Fruit fly (Drosophila melanogaster): ENCODE measurements around the gene Arts.

Arts gene

DNA sequence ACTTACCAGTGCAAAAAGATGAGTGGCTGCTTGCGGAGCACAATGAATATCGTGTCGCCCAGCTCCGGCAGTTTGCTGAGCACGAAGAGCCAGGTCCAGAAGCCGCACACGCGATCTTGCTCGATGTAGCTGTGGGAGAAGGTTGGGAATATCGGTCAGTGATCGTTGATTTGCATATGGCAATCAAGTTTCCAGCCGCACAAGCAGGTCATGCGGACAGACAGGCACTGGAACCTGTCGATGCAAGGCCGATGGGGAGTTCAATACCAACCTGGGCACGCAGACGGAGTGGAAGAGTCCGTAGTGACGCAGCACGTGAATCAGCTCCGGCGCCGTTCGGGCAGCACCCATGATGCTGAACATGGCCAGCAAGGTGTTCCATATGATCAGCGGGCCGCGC, 48.5 kb downstream of the Arts start (continued):
- TF ChIP-seq Neu2 (GFP tag; optimal IDR thresholded peaks at IDR 0.05; ENCODE audit: borderline replicate concordance) (no peak), Sry-β (GFP tag; optimal IDR thresholded peaks at IDR 0.05) (no peak), vvl (GFP tag; IDR thresholded peaks at IDR 0.05) (peak; percentile 18; the same call in 1 of the 2 replicates), her (GFP tag; optimal IDR thresholded peaks at IDR 0.05) (no peak), nerfin-1 (tag; optimal IDR thresholded peaks at IDR 0.05) (no peak), gsb-n (tag; optimal IDR thresholded peaks at IDR 0.05) (no peak), B-H1 (GFP tag; IDR thresholded peaks at IDR 0.05) (no peak), CG4424 (GFP tag; optimal IDR thresholded peaks at IDR 0.05) (no peak), CG12236 (GFP tag; optimal IDR thresholded peaks at IDR 0.05) (no peak), CG6683 (GFP tag; optimal IDR thresholded peaks at IDR 0.05) (no peak), sim (GFP tag; IDR thresholded peaks at IDR 0.05) (no peak), ems (GFP tag; optimal IDR thresholded peaks at IDR 0.05) (no peak), so (GFP tag; IDR thresholded peaks at IDR 0.05) (0 out of 3 replicates have a peak, but pooled peaks have one; percentile 32), stc (GFP tag; IDR thresholded peaks at IDR 0.05) (no peak), scrt (GFP tag; optimal IDR thresholded peaks at IDR 0.05) (no peak), CG7928 (GFP tag; optimal IDR thresholded peaks at IDR 0.05) (no peak), exex (tag; optimal IDR thresholded peaks at IDR 0.05) (no peak), pan (optimal IDR thresholded peaks at IDR 0.05) (no peak), pan (GFP tag; optimal IDR thresholded peaks at IDR 0.05 in 1 of 2, IDR thresholded peaks at IDR 0.05 in 1 of 2) (no peak), CG8290 (GFP tag; optimal IDR thresholded peaks at IDR 0.05) (no peak), CG8290 (tag; optimal IDR thresholded peaks at IDR 0.05) (no peak), tin (GFP tag; optimal IDR thresholded peaks at IDR 0.05) (no peak), CG30431 (GFP tag; optimal IDR thresholded peaks at IDR 0.05) (no peak)

- no peak for TF ChIP-seq Atf3 (GFP tag; optimal IDR thresholded peaks at IDR 0.05)
- no peak for TF ChIP-seq bowl (GFP tag; IDR thresholded peaks at IDR 0.05)
- no peak for TF ChIP-seq abd-A (tag; optimal IDR thresholded peaks at IDR 0.05)
- no peak for TF ChIP-seq her (GFP tag; optimal IDR thresholded peaks at IDR 0.05)
- no peak for TF ChIP-seq pros (GFP tag; optimal IDR thresholded peaks at IDR 0.05)
- no peak for TF ChIP-seq wor (GFP tag; IDR thresholded peaks at IDR 0.05)
- TF ChIP-seq exex (tag; optimal IDR thresholded peaks at IDR 0.05): peak; percentile 99
- TF ChIP-seq Awh (GFP tag; IDR thresholded peaks at IDR 0.05): no peak
- no peak for TF ChIP-seq CG18599 (GFP tag; optimal IDR thresholded peaks at IDR 0.05)
- TF ChIP-seq CG17359 (tag; optimal IDR thresholded peaks at IDR 0.05): no peak
- no peak for TF ChIP-seq Rfx (GFP tag; IDR thresholded peaks at IDR 0.05)
- peak; percentile 62 for TF ChIP-seq Med (GFP tag)
- no peak for TF ChIP-seq bigmax (GFP tag; optimal IDR thresholded peaks at IDR 0.05)
- TF ChIP-seq lab (GFP tag; optimal IDR thresholded peaks at IDR 0.05): peak; percentile 21
- peak; percentile 15 for TF ChIP-seq CG8281 (tag; optimal IDR thresholded peaks at IDR 0.05)
- no peak for TF ChIP-seq Dip2 (GFP tag; IDR thresholded peaks at IDR 0.05)
- peak; percentile 17 for TF ChIP-seq CG3281 (GFP tag; optimal IDR thresholded peaks at IDR 0.05)
- 0 out of 4 replicates have a peak, but pooled peaks have one; percentile 77 for TF ChIP-seq chinmo (GFP tag; IDR thresholded peaks at IDR 0.05; ENCODE audit: partially characterized antibody)
- TF ChIP-seq fu2 (GFP tag; optimal IDR thresholded peaks at IDR 0.05): no peak
- no peak for TF ChIP-seq CG8388 (GFP tag; optimal IDR thresholded peaks at IDR 0.05)
- TF ChIP-seq twi (tag; optimal IDR thresholded peaks at IDR 0.05): no peak
- TF ChIP-seq br (optimal IDR thresholded peaks at IDR 0.05): no peak
- TF ChIP-seq Nf-YC (tag; optimal IDR thresholded peaks at IDR 0.05): no peak
- no peak for TF ChIP-seq CG10366 (GFP tag; IDR thresholded peaks at IDR 0.05)
- TF ChIP-seq B-H1 (GFP tag; IDR thresholded peaks at IDR 0.05): no peak
- no peak for TF ChIP-seq CG11723 (GFP tag; optimal IDR thresholded peaks at IDR 0.05)
- TF ChIP-seq YL-1 (GFP tag; optimal IDR thresholded peaks at IDR 0.05): no peak
- no peak for TF ChIP-seq Drgx (GFP tag; IDR thresholded peaks at IDR 0.05)
- no peak for TF ChIP-seq Aef1 (GFP tag; IDR thresholded peaks at IDR 0.05)
- no peak for TF ChIP-seq CG4617 (GFP tag; optimal IDR thresholded peaks at IDR 0.05; ENCODE audit: borderline replicate concordance)
- peak; percentile 3 for TF ChIP-seq Fer1 (GFP tag; optimal IDR thresholded peaks at IDR 0.05)
- TF ChIP-seq sd (tag; optimal IDR thresholded peaks at IDR 0.05): peak; percentile 71
Observed at dm6 chr3L:16652531-16652930, 49.9 kb downstream of the Arts start.

All from whole organism, embryonic.